Fruit fly (Drosophila melanogaster): ENCODE results near the gene CG10949.

The CG10949 gene

dm6 chr2L:20428382-20428755, 11.7 kb upstream of the CG10949 start:
- no peak for TF ChIP-seq lz (GFP tag; optimal IDR thresholded peaks at IDR 0.05)
- no peak for TF ChIP-seq cyc (GFP tag; optimal IDR thresholded peaks at IDR 0.05)
- no peak for TF ChIP-seq CG11902 (GFP tag; optimal IDR thresholded peaks at IDR 0.05)
- TF ChIP-seq Smox (GFP tag; optimal IDR thresholded peaks at IDR 0.05) = no peak
- no peak for TF ChIP-seq fd59A (GFP tag; optimal IDR thresholded peaks at IDR 0.05)
- no peak for TF ChIP-seq OdsH (GFP tag; optimal IDR thresholded peaks at IDR 0.05)
- no peak for TF ChIP-seq CG10631 (GFP tag; optimal IDR thresholded peaks at IDR 0.05)
- no peak for TF ChIP-seq Hr4 (GFP tag; optimal IDR thresholded peaks at IDR 0.05)
- no peak for TF ChIP-seq CG3032 (tag; optimal IDR thresholded peaks at IDR 0.05)
- no peak for TF ChIP-seq Eip78C (GFP tag)
- TF ChIP-seq spab (GFP tag; optimal IDR thresholded peaks at IDR 0.05) = no peak
- no peak for TF ChIP-seq net (GFP tag; optimal IDR thresholded peaks at IDR 0.05)
- no peak for TF ChIP-seq CG6808 (GFP tag; optimal IDR thresholded peaks at IDR 0.05)
- no peak for TF ChIP-seq achi (GFP tag; optimal IDR thresholded peaks at IDR 0.05)
- no peak for TF ChIP-seq CG32006 (GFP tag; optimal IDR thresholded peaks at IDR 0.05)
- TF ChIP-seq svp (GFP tag) = no peak
- no peak for TF ChIP-seq Lpt (GFP tag; optimal IDR thresholded peaks at IDR 0.05)
- TF ChIP-seq CG3919 (GFP tag; optimal IDR thresholded peaks at IDR 0.05) = no peak

dm6 chr2L:20427401-20427800, 10.7 kb upstream of the CG10949 start:
- TF ChIP-seq CG1621 (tag; optimal IDR thresholded peaks at IDR 0.05) (no peak), ss (GFP tag; optimal IDR thresholded peaks at IDR 0.05) (peak in 1 of 2 experiments; percentile 11), Lpt (GFP tag; optimal IDR thresholded peaks at IDR 0.05) (no peak), CG6163 (GFP tag; IDR thresholded peaks at IDR 0.05) (0 out of 3 replicates have a peak, but pooled peaks have one; percentile 22)

- TF ChIP-seq CG6792 (GFP tag; optimal IDR thresholded peaks at IDR 0.05) (no peak), Eip78C (GFP tag) (peak; percentile 9)
These were observed 9.2 kb upstream of the CG10949 start, which contains the start of gene CG31688 for dm6 chr2L:20425854-20426396. Gene CG31688 (plus strand): TSS chr2L:20426199.

- TF ChIP-seq CG7368 (GFP tag; optimal IDR thresholded peaks at IDR 0.05) (no peak), fkh (GFP tag; optimal IDR thresholded peaks at IDR 0.05) (no peak), CG6276 (GFP tag; optimal IDR thresholded peaks at IDR 0.05) (no peak), CG8632 (GFP tag; optimal IDR thresholded peaks at IDR 0.05) (no peak), esn (GFP tag; optimal IDR thresholded peaks at IDR 0.05) (no peak), CG10669 (GFP tag; optimal IDR thresholded peaks at IDR 0.05) (no peak), CG4318 (GFP tag; optimal IDR thresholded peaks at IDR 0.05) (no peak)
These were observed 7.8 kb upstream of the CG10949 start, which contains the start of gene CG15130 for dm6 chr2L:20424560-20424959. Gene CG15130 (minus strand): TSS chr2L:20424660.

- no peak for TF ChIP-seq eg (GFP tag; IDR thresholded peaks at IDR 0.05)
- no peak for TF ChIP-seq net (GFP tag; optimal IDR thresholded peaks at IDR 0.05)
- TF ChIP-seq CG34406 (GFP tag; optimal IDR thresholded peaks at IDR 0.05) = no peak
- no peak for TF ChIP-seq Met (GFP tag; optimal IDR thresholded peaks at IDR 0.05)
- no peak for TF ChIP-seq Sox14 (GFP tag; optimal IDR thresholded peaks at IDR 0.05)
- no peak for TF ChIP-seq CG6854 (GFP tag; optimal IDR thresholded peaks at IDR 0.05)
- no peak for TF ChIP-seq Smox (GFP tag; optimal IDR thresholded peaks at IDR 0.05)
- TF ChIP-seq fd59A (GFP tag; optimal IDR thresholded peaks at IDR 0.05) = no peak
- no peak for TF ChIP-seq CG11294 (GFP tag; IDR thresholded peaks at IDR 0.05)
- TF ChIP-seq CG31627 (GFP tag; optimal IDR thresholded peaks at IDR 0.05) = no peak
- TF ChIP-seq CG16779 (tag; optimal IDR thresholded peaks at IDR 0.05) = no peak
- no peak for TF ChIP-seq CG11902 (GFP tag; optimal IDR thresholded peaks at IDR 0.05)
- TF ChIP-seq Hr39 (GFP tag; optimal IDR thresholded peaks at IDR 0.05) = no peak
These were observed 3.3 kb upstream of the CG10949 start for dm6 chr2L:20420035-20420434.

Measured in whole organism, prepupa.